Worm (Caenorhabditis elegans) whole organism, early embryonic: ENCODE measurements around the gene C18H7.11.

ENCODE experiments used
- B0310.2 ChIP-seq: sonication (generic microtip); optimal IDR thresholded peaks from 2 replicates; lab custom pipeline; 2016; ENCODE audit warnings: mild to moderate bottlenecking, missing genetic modification characterization, missing compliant biosample characterization
- F13C5.2 ChIP-seq: sonication (generic microtip); optimal IDR thresholded peaks from 2 replicates; lab custom pipeline; 2017; ENCODE audit warnings: mild to moderate bottlenecking, missing genetic modification characterization, inconsistent platforms, missing compliant biosample characterization
- aly-1 ChIP-seq: sonication (generic microtip); optimal IDR thresholded peaks from 2 replicates; lab custom pipeline; 2016; ENCODE audit warnings: missing genetic modification characterization, missing compliant biosample characterization
- ama-1 ChIP-seq: fragments of 150-350 bp; optimal IDR thresholded peaks from 2 replicates; lab custom pipeline; 2014
- ceh-13 ChIP-seq: fragments of 200-800 bp; sonication (Bioruptor generic); optimal IDR thresholded peaks from 2 replicates; lab custom pipeline; 2018; ENCODE audit warnings: mild to moderate bottlenecking, missing genetic modification characterization, missing compliant biosample characterization
- ceh-36 ChIP-seq: sonication (generic microtip); optimal IDR thresholded peaks from 2 replicates; lab custom pipeline; 2016; ENCODE audit warnings: missing genetic modification characterization, inconsistent platforms, missing compliant biosample characterization
- ets-7 ChIP-seq: sonication (generic microtip); optimal IDR thresholded peaks from 2 replicates; lab custom pipeline; 2016; ENCODE audit warnings: missing genotype, missing genetic modification characterization, missing compliant biosample characterization
- flt-1 ChIP-seq: fragments of 200-800 bp; sonication (Bioruptor generic); IDR thresholded peaks from 2 replicates; pipeline ENCODE4 v1.3.6; 2022; ENCODE audit warnings: missing genetic modification characterization, missing compliant biosample characterization
- hmbx-1 ChIP-seq: sonication (generic microtip); optimal IDR thresholded peaks from 2 replicates; lab custom pipeline; 2016; ENCODE audit warnings: mild to moderate bottlenecking, missing genetic modification characterization, missing compliant biosample characterization
- hmg-4 ChIP-seq: fragments of 200-800 bp; sonication (Bioruptor generic); optimal IDR thresholded peaks from 2 replicates; lab custom pipeline; 2018; ENCODE audit warnings: mild to moderate bottlenecking, missing genetic modification characterization, missing compliant biosample characterization
- hnd-1 ChIP-seq: sonication (generic microtip); optimal IDR thresholded peaks from 2 replicates; lab custom pipeline; 2016; ENCODE audit warnings: missing genetic modification characterization, missing compliant biosample characterization
- pes-1 ChIP-seq: fragments of 200-800 bp; sonication (Bioruptor generic); IDR thresholded peaks from 2 replicates; pipeline ENCODE4 v1.3.6; 2022; ENCODE audit warnings: missing genetic modification reagents, missing genetic modification characterization, missing compliant biosample characterization
- scrt-1 ChIP-seq: fragments of 200-800 bp; sonication (Bioruptor generic); IDR thresholded peaks from 2 replicates; pipeline ENCODE4 v1.3.6; 2022; ENCODE audit warnings: missing genetic modification characterization, missing compliant biosample characterization
- sea-1 ChIP-seq: fragments of 200-800 bp; sonication (Bioruptor generic); conservative IDR thresholded peaks from 2 replicates; pipeline ENCODE4 v1.3.6; 2022; ENCODE audit warnings: missing genetic modification characterization, missing compliant biosample characterization
- tbx-11 ChIP-seq: fragments of 200-800 bp; sonication (Bioruptor generic); IDR thresholded peaks from 2 replicates; pipeline ENCODE4 v1.3.6; 2022; ENCODE audit warnings: missing genetic modification characterization, missing compliant biosample characterization
- tbx-37 ChIP-seq: fragments of 200-800 bp; sonication (Bioruptor generic); conservative IDR thresholded peaks from 2 replicates; pipeline ENCODE4 v1.3.6; 2022; ENCODE audit warnings: missing genetic modification reagents, missing genetic modification characterization, missing compliant biosample characterization
- tra-4 ChIP-seq: sonication (generic microtip); optimal IDR thresholded peaks from 2 replicates; lab custom pipeline; 2017; ENCODE audit warnings: missing genetic modification characterization, missing compliant biosample characterization

C18H7.11 gene

DNA sequence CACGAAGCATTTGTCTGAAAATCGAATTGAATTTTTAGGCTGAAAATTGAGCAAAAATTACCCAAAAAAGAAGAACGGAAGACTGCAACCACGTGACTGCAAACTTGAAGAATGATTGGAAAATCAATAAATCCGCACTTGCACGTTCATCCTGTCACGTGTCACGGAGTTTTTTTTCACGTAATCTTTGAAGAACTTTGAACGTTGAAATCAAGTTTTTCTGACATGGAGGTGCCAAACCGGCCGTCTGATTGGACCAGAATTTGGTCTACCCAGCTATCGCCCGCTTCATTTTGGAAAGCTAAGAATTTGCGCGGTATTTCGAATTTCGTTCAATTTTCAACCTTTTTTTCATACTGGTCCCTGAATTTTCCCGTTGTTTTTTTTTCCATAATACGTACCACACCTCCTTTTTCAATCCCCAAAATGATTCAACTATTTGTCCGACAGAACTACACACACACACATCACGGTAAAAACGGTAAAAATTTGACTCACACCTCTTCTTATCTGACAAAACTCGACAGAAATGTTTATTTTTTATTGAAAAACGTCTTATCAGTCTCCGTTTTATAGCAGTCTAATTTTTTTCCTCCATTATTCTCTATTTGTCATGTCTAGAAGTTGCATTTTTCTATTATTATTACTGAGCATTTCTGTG is at the start of gene C18H7.11, which contains the start of gene C18H7.7:
C18H7.11 (plus strand) TSS at position 611 of the 661 bp plus-strand sequence.
C18H7.7 (minus strand) TSS at position 101 of the 661 bp plus-strand sequence.
- TF ChIP-seq F13C5.2 (tag; lab: Kevin White, UChicago) (no peak), sea-1 (GFP tag; lab: Robert Waterston, UW) (no peak), tbx-37 (GFP tag; lab: Robert Waterston, UW) (no peak), hnd-1 (tag; lab: Kevin White, UChicago) (no peak), B0310.2 (tag; lab: Kevin White, UChicago) (no peak)

DNA sequence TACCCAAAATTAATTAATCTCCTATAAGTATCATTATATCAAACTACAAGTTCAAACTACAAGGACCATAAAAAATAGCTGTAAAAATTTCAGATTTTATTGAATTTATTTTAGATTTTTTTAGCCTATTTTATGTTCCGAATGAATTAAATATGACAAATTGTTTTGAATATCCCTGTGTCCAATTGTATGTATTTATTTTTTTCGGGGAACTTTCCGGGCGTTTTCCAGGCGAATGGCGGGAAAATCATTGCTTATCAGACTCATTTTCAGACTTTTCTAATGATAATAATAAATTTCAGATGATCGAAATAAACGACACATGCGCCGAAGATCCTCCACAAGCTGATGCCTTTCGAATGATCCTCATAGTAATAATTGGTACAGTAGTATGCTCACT is 48.7 kb upstream of the C18H7.11 start, which contains the start of gene F56A11.4:
F56A11.4 (plus strand) TSS at position 301 of the 400 bp plus-strand sequence.
- TF ChIP-seq flt-1 (GFP tag; lab: Robert Waterston, UW): no peak
- TF ChIP-seq tra-4 (tag; lab: Kevin White, UChicago): no peak
- no peak for TF ChIP-seq tbx-37 (GFP tag; lab: Robert Waterston, UW)
- TF ChIP-seq ama-1: no peak
- no peak for TF ChIP-seq ceh-13 (GFP tag; lab: Kevin White, UChicago)
- TF ChIP-seq sea-1 (GFP tag; lab: Robert Waterston, UW): no peak
- TF ChIP-seq scrt-1: no peak
- no peak for TF ChIP-seq pes-1 (GFP tag; lab: Robert Waterston, UW)
- no peak for TF ChIP-seq hmbx-1 (tag; lab: Kevin White, UChicago)
- no peak for TF ChIP-seq hmg-4 (GFP tag; lab: Kevin White, UChicago)
- TF ChIP-seq ets-7 (tag; lab: Kevin White, UChicago): no peak
- TF ChIP-seq tbx-11 (GFP tag; lab: Robert Waterston, UW): no peak
- TF ChIP-seq F13C5.2 (tag; lab: Kevin White, UChicago): no peak
- no peak for TF ChIP-seq hnd-1 (tag; lab: Kevin White, UChicago)
- no peak for TF ChIP-seq aly-1 (tag; lab: Kevin White, UChicago)
- no peak for TF ChIP-seq B0310.2 (tag; lab: Kevin White, UChicago)

DNA sequence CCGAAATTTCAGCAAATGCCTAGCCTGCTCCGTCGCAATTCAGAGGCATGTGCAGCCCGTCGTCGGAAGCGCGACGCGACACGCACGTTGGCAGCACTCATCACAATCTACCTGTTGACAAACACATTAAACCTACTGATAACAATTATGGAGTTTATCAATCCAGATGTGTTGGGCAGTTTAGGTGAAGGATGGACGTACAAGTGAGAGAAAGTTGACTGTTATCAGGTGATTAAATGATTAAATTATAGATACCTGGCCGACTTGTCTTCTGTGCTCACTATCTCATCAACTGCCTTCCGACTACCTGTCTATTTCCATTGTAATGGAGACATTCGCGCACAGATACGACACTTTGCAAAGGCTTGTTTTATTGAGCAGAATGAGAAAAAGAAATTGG is 44.8 kb upstream of the C18H7.11 start:
- TF ChIP-seq ceh-13 (GFP tag; lab: Kevin White, UChicago): no peak
- TF ChIP-seq B0310.2 (tag; lab: Kevin White, UChicago): no peak
- TF ChIP-seq tra-4 (tag; lab: Kevin White, UChicago): no peak
- TF ChIP-seq hnd-1 (tag; lab: Kevin White, UChicago): no peak

DNA sequence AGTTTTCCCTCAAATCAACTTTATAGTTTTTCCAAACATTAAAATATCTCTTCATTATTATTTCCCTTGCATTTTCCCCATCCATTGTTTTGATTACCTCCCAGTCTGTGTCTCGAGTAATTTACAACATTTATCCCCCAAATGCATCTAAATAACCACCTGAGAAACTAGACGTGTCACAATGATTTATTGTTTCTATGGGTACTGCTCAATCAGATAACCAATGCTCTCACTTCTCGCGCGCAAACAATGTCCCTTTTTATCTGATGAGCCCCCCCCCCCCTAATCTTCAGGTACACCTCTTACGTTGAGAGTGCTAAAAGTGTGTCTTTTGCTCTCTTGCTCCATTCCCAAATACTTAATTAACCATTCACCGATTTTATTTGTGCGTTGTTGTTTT is 42.7 kb upstream of the C18H7.11 start:
- no peak for TF ChIP-seq ama-1
- no peak for TF ChIP-seq flt-1 (GFP tag; lab: Robert Waterston, UW)
- no peak for TF ChIP-seq tra-4 (tag; lab: Kevin White, UChicago)
- TF ChIP-seq ets-7 (tag; lab: Kevin White, UChicago): no peak
- TF ChIP-seq tbx-37 (GFP tag; lab: Robert Waterston, UW): no peak
- TF ChIP-seq B0310.2 (tag; lab: Kevin White, UChicago): no peak
- no peak for TF ChIP-seq scrt-1
- no peak for TF ChIP-seq hmbx-1 (tag; lab: Kevin White, UChicago)

DNA sequence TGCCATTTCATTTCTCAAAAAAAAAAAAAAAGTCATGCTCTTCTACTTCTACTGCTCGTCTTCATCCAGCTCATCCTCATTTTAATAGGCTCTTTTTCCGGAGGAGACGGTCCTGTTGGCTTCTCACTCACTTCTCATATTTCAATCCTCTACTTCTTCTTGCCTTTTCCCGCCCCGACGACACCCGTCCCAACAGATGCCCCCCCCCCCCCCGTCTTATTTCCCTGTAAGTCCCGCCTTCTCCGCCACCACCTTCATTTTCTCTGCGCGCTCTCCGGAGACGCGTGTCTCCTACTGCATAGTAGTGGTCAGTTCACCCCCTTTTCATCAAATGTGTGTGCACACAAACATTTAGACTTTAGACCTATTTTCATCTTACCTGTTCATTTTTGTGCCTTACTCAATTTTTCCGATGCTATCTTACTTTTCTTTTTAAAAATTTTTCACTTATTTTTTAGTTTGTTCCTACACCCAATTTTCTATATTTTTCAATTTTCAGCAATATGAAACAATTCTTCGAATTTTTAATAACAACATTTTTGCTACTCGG is 37.9 kb upstream of the C18H7.11 start, which contains the start of gene efn-4:
efn-4 (plus strand) TSS at position 500 of the 550 bp plus-strand sequence.
- TF ChIP-seq pes-1 (GFP tag; lab: Robert Waterston, UW) (no peak), hmg-4 (GFP tag; lab: Kevin White, UChicago) (peak; percentile 19), ama-1 (no peak), F13C5.2 (tag; lab: Kevin White, UChicago) (peak; percentile 9), ceh-13 (GFP tag; lab: Kevin White, UChicago) (no peak)

DNA sequence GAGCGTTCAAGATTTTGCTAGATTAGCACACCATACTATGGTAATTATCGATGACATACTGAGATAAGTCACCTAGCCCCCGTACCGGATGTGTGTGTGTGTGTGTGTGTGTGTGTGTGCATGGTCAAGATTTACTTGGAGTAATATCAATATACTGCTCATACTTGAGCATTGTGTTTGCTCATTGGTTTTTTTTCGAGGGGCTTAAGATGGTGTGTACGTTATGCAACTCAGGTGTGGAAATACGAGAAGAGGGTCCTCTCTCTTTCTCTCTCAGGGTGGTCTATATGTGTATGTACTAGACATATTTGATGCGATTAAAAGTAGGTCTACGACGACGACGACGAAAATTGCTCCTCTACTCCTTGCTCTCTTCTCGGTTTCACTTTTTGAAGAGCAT is 36.4 kb upstream of the C18H7.11 start:
- TF ChIP-seq ceh-13 (GFP tag; lab: Kevin White, UChicago) (no peak), F13C5.2 (tag; lab: Kevin White, UChicago) (no peak), tra-4 (tag; lab: Kevin White, UChicago) (no peak), scrt-1 (no peak), tbx-11 (GFP tag; lab: Robert Waterston, UW) (no peak), hmbx-1 (tag; lab: Kevin White, UChicago) (no peak), hnd-1 (tag; lab: Kevin White, UChicago) (no peak), pes-1 (GFP tag; lab: Robert Waterston, UW) (no peak), ceh-36 (tag; lab: Kevin White, UChicago) (peak; percentile 12), flt-1 (GFP tag; lab: Robert Waterston, UW) (no peak), hmg-4 (GFP tag; lab: Kevin White, UChicago) (no peak), aly-1 (tag; lab: Kevin White, UChicago) (no peak), tbx-37 (GFP tag; lab: Robert Waterston, UW) (no peak), sea-1 (GFP tag; lab: Robert Waterston, UW) (no peak), ets-7 (tag; lab: Kevin White, UChicago) (peak; percentile 23)

ce11 chrIV:560780-561179 is 35.9 kb upstream of the C18H7.11 start:
- TF ChIP-seq aly-1 (tag; lab: Kevin White, UChicago) (no peak), ama-1 (no peak), hmbx-1 (tag; lab: Kevin White, UChicago) (no peak), ceh-13 (GFP tag; lab: Kevin White, UChicago) (no peak), scrt-1 (no peak), tbx-11 (GFP tag; lab: Robert Waterston, UW) (no peak), tbx-37 (GFP tag; lab: Robert Waterston, UW) (no peak), sea-1 (GFP tag; lab: Robert Waterston, UW) (no peak), B0310.2 (tag; lab: Kevin White, UChicago) (no peak), ets-7 (tag; lab: Kevin White, UChicago) (no peak)
